Fruit fly (Drosophila melanogaster) whole organism, prepupa: ENCODE data around the gene Epp.
A peak's percentile ranks its signal among the peaks of the same experiment; 100 is the strongest.

Experiments used
- Blimp-1 ChIP-seq: fragments of 200-800 bp; sonication (Bioruptor generic); optimal IDR thresholded peaks from 3 replicates; lab custom pipeline; 2017; ENCODE audit warnings: missing biosample characterization, missing genetic modification characterization, mild to moderate bottlenecking, moderate library complexity, missing genetic modification reagents
- CG10631 ChIP-seq: fragments of 200-800 bp; sonication (Bioruptor generic); optimal IDR thresholded peaks from 2 replicates; lab custom pipeline; 2016; ENCODE audit warnings: missing biosample characterization, missing genetic modification characterization
- CG10669 ChIP-seq: fragments of 200-800 bp; sonication (Bioruptor generic); optimal IDR thresholded peaks from 3 replicates; lab custom pipeline; 2018; ENCODE audit warnings: missing biosample characterization, mild to moderate bottlenecking, missing genetic modification characterization, moderate library complexity
- CG11294 ChIP-seq: fragments of 200-800 bp; sonication (Bioruptor generic); IDR thresholded peaks from 2 replicates; pipeline ENCODE4 v1.3.6; 2022; ENCODE audit warnings: missing biosample characterization, missing genetic modification characterization
- CG15336 ChIP-seq: fragments of 200-800 bp; sonication (Bioruptor generic); IDR thresholded peaks from 2 replicates; pipeline ENCODE4 v1.3.6; 2022; ENCODE audit warnings: missing biosample characterization, missing genetic modification characterization
- CG16779 ChIP-seq: fragments of 200-800 bp; sonication (Bioruptor generic); optimal IDR thresholded peaks from 3 replicates; lab custom pipeline; 2017; ENCODE audit warnings: missing biosample characterization, mild to moderate bottlenecking, missing genetic modification characterization
- CG3032 ChIP-seq: fragments of 200-800 bp; optimal IDR thresholded peaks from 2 replicates; lab custom pipeline; 2019; ENCODE audit warnings: missing biosample characterization, mild to moderate bottlenecking, missing genetic modification characterization, moderate library complexity
- CG31627 ChIP-seq: fragments of 200-800 bp; sonication (Bioruptor generic); optimal IDR thresholded peaks from 3 replicates; lab custom pipeline; 2016; ENCODE audit warnings: missing biosample characterization, missing genetic modification characterization
- CG32006 ChIP-seq: fragments of 200-800 bp; sonication (Bioruptor generic); optimal IDR thresholded peaks from 3 replicates; lab custom pipeline; 2017; ENCODE audit warnings: missing biosample characterization, mild to moderate bottlenecking, missing genetic modification characterization
- CG3919 ChIP-seq: fragments of 200-800 bp; sonication (Bioruptor generic); optimal IDR thresholded peaks from 3 replicates; lab custom pipeline; 2016; ENCODE audit warnings: missing biosample characterization, missing genetic modification characterization
- CG4318 ChIP-seq: fragments of 200-800 bp; sonication (Bioruptor generic); optimal IDR thresholded peaks from 3 replicates; lab custom pipeline; 2017; ENCODE audit warnings: missing biosample characterization, mild to moderate bottlenecking, missing genetic modification characterization
- CG6163 ChIP-seq: fragments of 200-800 bp; sonication (Bioruptor generic); IDR thresholded peaks from 3 replicates; pipeline ENCODE4 v1.3.6; 2022; ENCODE audit warnings: missing biosample characterization, missing genetic modification characterization
- CG6276 ChIP-seq: fragments of 200-800 bp; sonication (Bioruptor generic); optimal IDR thresholded peaks from 2 replicates; lab custom pipeline; 2017; ENCODE audit warnings: missing biosample characterization, mild to moderate bottlenecking, missing genetic modification characterization
- CG6808 ChIP-seq: fragments of 200-800 bp; sonication (Bioruptor generic); optimal IDR thresholded peaks from 3 replicates; lab custom pipeline; 2017; ENCODE audit warnings: missing biosample characterization, missing genetic modification characterization, mild to moderate bottlenecking, moderate library complexity, missing genetic modification reagents
- CG7368 ChIP-seq: fragments of 200-800 bp; sonication (Bioruptor generic); optimal IDR thresholded peaks from 3 replicates; lab custom pipeline; 2016; ENCODE audit warnings: missing biosample characterization, missing genetic modification characterization
- CG8119 ChIP-seq: fragments of 200-800 bp; sonication (Bioruptor generic); IDR thresholded peaks from 3 replicates; pipeline ENCODE4 v1.3.6; 2022; ENCODE audit warnings: missing biosample characterization, missing genetic modification characterization
- CG8319 ChIP-seq: fragments of 200-800 bp; sonication (Bioruptor generic); optimal IDR thresholded peaks from 3 replicates; lab custom pipeline; 2016; ENCODE audit warnings: missing biosample characterization, missing genetic modification characterization
- CG8632 ChIP-seq: fragments of 200-800 bp; sonication (Bioruptor generic); optimal IDR thresholded peaks from 3 replicates; lab custom pipeline; 2016; ENCODE audit warnings: missing biosample characterization, missing genetic modification characterization
- CG9139 ChIP-seq: fragments of 200-800 bp; sonication (Bioruptor generic); optimal IDR thresholded peaks from 3 replicates; lab custom pipeline; 2017; ENCODE audit warnings: missing biosample characterization, mild to moderate bottlenecking, missing genetic modification characterization
- Eip75B ChIP-seq: fragments of 200-800 bp; sonication (Bioruptor generic); optimal IDR thresholded peaks from 3 replicates; lab custom pipeline; 2016; ENCODE audit warnings: missing biosample characterization, missing genetic modification characterization
- Eip78C ChIP-seq: fragments of 200-800 bp; sonication (Bioruptor generic); peaks from one replicate; lab custom pipeline; 2016; ENCODE audit warnings: missing biosample characterization, missing genetic modification characterization
- Eip93F ChIP-seq: fragments of 200-800 bp; sonication (Bioruptor generic); optimal IDR thresholded peaks from 2 replicates; lab custom pipeline; 2016; ENCODE audit warnings: missing biosample characterization, mild to moderate bottlenecking, missing genetic modification characterization
- Ets21C ChIP-seq: fragments of 200-800 bp; sonication (Bioruptor generic); optimal IDR thresholded peaks from 3 replicates; lab custom pipeline; 2016; ENCODE audit warnings: missing biosample characterization, missing genetic modification characterization
- Ets96B ChIP-seq: fragments of 200-800 bp; optimal IDR thresholded peaks from 2 replicates; lab custom pipeline; 2019; ENCODE audit warnings: missing biosample characterization, mild to moderate bottlenecking, missing genetic modification characterization, moderate library complexity
- Hr38 ChIP-seq: sonication (Bioruptor generic); optimal IDR thresholded peaks from 2 replicates; lab custom pipeline; 2016; ENCODE audit warnings: missing biosample characterization, missing genetic modification characterization
- Hr39 ChIP-seq: fragments of 200-800 bp; sonication (Bioruptor generic); optimal IDR thresholded peaks from 2 replicates; lab custom pipeline; 2016; ENCODE audit warnings: missing biosample characterization, missing genetic modification characterization
- Lpt ChIP-seq: fragments of 200-800 bp; sonication (Bioruptor generic); optimal IDR thresholded peaks from 3 replicates; lab custom pipeline; 2016; ENCODE audit warnings: missing biosample characterization, missing genetic modification characterization
- Met ChIP-seq: fragments of 200-800 bp; sonication (Bioruptor generic); optimal IDR thresholded peaks from 3 replicates; lab custom pipeline; 2016; ENCODE audit warnings: missing biosample characterization, missing genetic modification characterization
- OdsH ChIP-seq: fragments of 200-800 bp; sonication (Bioruptor generic); optimal IDR thresholded peaks from 3 replicates; lab custom pipeline; 2016; ENCODE audit warnings: missing biosample characterization, missing genetic modification characterization
- Smox ChIP-seq: fragments of 200-800 bp; sonication (Bioruptor generic); optimal IDR thresholded peaks from 3 replicates; lab custom pipeline; 2016; ENCODE audit warnings: missing biosample characterization, missing genetic modification characterization
- Sox102F ChIP-seq: fragments of 200-800 bp; sonication (Bioruptor generic); optimal IDR thresholded peaks from 2 replicates; lab custom pipeline; 2016; ENCODE audit warnings: missing biosample characterization, mild to moderate bottlenecking, missing genetic modification characterization
- Sox15 ChIP-seq: fragments of 200-800 bp; sonication (Bioruptor generic); optimal IDR thresholded peaks from 3 replicates; lab custom pipeline; 2016; ENCODE audit warnings: missing biosample characterization, missing genetic modification characterization
- achi ChIP-seq: fragments of 200-800 bp; sonication (Bioruptor generic); optimal IDR thresholded peaks from 3 replicates; lab custom pipeline; 2016; ENCODE audit warnings: missing biosample characterization, missing genetic modification characterization
- acj6 ChIP-seq: fragments of 200-800 bp; sonication (Bioruptor generic); optimal IDR thresholded peaks from 3 replicates; lab custom pipeline; 2016; ENCODE audit warnings: missing biosample characterization, missing genetic modification characterization
- cyc ChIP-seq: fragments of 200-800 bp; sonication (Bioruptor generic); optimal IDR thresholded peaks from 3 replicates; lab custom pipeline; 2016; ENCODE audit warnings: missing biosample characterization, missing genetic modification characterization
- dsx ChIP-seq: fragments of 200-800 bp; optimal IDR thresholded peaks from 3 replicates; lab custom pipeline; 2019; ENCODE audit warnings: missing biosample characterization, mild to moderate bottlenecking, missing genetic modification characterization, moderate library complexity; ENCODE audit not compliant: poor library complexity, severe bottlenecking
- eg ChIP-seq: fragments of 200-800 bp; sonication (Bioruptor generic); IDR thresholded peaks from 3 replicates; pipeline ENCODE4 v1.3.6; 2022; ENCODE audit warnings: missing biosample characterization, missing genetic modification characterization
- esn ChIP-seq: fragments of 200-800 bp; sonication (Bioruptor generic); optimal IDR thresholded peaks from 2 replicates; lab custom pipeline; 2016; ENCODE audit warnings: missing biosample characterization, mild to moderate bottlenecking, missing genetic modification characterization, moderate library complexity
- fd59A ChIP-seq: fragments of 200-800 bp; sonication (Bioruptor generic); optimal IDR thresholded peaks from 2 replicates; lab custom pipeline; 2017; ENCODE audit warnings: missing biosample characterization, mild to moderate bottlenecking, missing genetic modification characterization, missing genetic modification reagents
- fd85E ChIP-seq: fragments of 200-800 bp; sonication (Bioruptor generic); optimal IDR thresholded peaks from 3 replicates; lab custom pipeline; 2016; ENCODE audit warnings: missing biosample characterization, missing genetic modification characterization
- fkh ChIP-seq: fragments of 200-800 bp; sonication (Bioruptor generic); optimal IDR thresholded peaks from 3 replicates; lab custom pipeline; 2017; ENCODE audit warnings: missing biosample characterization, mild to moderate bottlenecking, missing genetic modification characterization, moderate library complexity
- net ChIP-seq: fragments of 200-800 bp; sonication (Bioruptor generic); optimal IDR thresholded peaks from 3 replicates; lab custom pipeline; 2016; ENCODE audit warnings: missing biosample characterization, missing genetic modification characterization
- pdm3 ChIP-seq: fragments of 200-800 bp; sonication (Bioruptor generic); optimal IDR thresholded peaks from 3 replicates; lab custom pipeline; 2016; ENCODE audit warnings: missing biosample characterization, missing genetic modification characterization
- spab ChIP-seq: fragments of 200-800 bp; sonication (Bioruptor generic); optimal IDR thresholded peaks from 2 replicates; lab custom pipeline; 2017; ENCODE audit warnings: missing biosample characterization, mild to moderate bottlenecking, missing genetic modification characterization, missing genetic modification reagents
- ss ChIP-seq, 2 experiments: fragments of 200-800 bp; sonication (Bioruptor generic); optimal IDR thresholded peaks; 2 replicates in 1 of 2; 3 replicates in 1 of 2; lab custom pipeline; 2017 to 2018; ENCODE audit warnings: mild to moderate bottlenecking in 2 of 2, missing biosample characterization in 2 of 2, missing genetic modification characterization in 2 of 2, moderate library complexity in 1 of 2
- topi ChIP-seq: fragments of 200-800 bp; sonication (Bioruptor generic); optimal IDR thresholded peaks from 3 replicates; lab custom pipeline; 2016; ENCODE audit warnings: missing biosample characterization, missing genetic modification characterization
- vri ChIP-seq: fragments of 200-800 bp; sonication (Bioruptor generic); optimal IDR thresholded peaks from 3 replicates; lab custom pipeline; 2016; ENCODE audit warnings: missing biosample characterization, mild to moderate bottlenecking, missing genetic modification characterization

Epp gene

DNA sequence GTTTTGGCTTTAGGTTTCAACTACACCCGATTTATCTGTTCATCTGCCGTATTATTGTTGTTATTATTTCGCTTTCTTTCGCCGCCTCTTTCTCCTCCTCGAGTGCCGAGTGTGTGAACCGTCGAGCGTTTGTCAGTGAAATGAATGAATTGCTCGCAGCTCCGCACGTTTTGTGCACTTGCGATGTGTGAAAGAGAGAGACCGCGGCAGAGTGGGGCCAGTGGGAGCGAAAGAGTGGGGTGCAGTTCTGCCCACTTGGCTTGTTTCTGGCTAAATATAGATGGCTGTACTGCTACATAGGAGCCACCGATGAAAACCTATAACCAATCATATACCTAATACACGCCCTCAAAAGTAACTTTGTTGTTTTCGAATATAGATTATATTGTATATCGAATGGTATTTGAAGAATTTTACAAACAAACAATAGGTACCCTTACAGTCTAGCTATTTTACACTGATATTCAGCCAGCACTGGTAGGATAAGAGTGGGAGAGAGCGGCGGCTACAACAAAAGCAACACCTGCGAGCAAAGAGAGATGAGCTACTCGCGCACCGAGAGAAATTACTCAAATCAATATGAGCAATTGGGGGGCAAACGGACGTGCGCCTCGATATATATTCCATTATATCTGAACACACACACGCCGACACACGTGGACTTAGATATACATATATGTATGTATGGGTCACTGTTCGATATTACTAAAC, 13.9 kb upstream of the Epp start (continued):
- TF ChIP-seq Sox102F = no peak
- TF ChIP-seq pdm3 = peak; percentile 4
- TF ChIP-seq fd59A (GFP tag; lab: Kevin White, UChicago) = no peak
- TF ChIP-seq CG6276 (GFP tag; lab: Kevin White, UChicago) = peak; percentile 41
- TF ChIP-seq fkh (GFP tag; lab: Kevin White, UChicago) = no peak
- TF ChIP-seq Lpt (GFP tag; lab: Kevin White, UChicago) = no peak
- TF ChIP-seq net (GFP tag; lab: Kevin White, UChicago) = peak; percentile 24
- TF ChIP-seq CG8632 (GFP tag; lab: Kevin White, UChicago) = no peak
- TF ChIP-seq spab = no peak
- peak; percentile 1 for TF ChIP-seq Smox (GFP tag; lab: Kevin White, UChicago)
- TF ChIP-seq CG31627 (GFP tag; lab: Kevin White, UChicago) = peak; percentile 20
- peak; percentile 56 for TF ChIP-seq Met (GFP tag; lab: Kevin White, UChicago)
- peak; percentile 32 for TF ChIP-seq esn (GFP tag; lab: Kevin White, UChicago)
- TF ChIP-seq CG7368 (GFP tag; lab: Kevin White, UChicago) = no peak
- no peak for TF ChIP-seq Ets96B (tag; lab: Kevin White, UChicago)
- TF ChIP-seq Ets21C (GFP tag; lab: Kevin White, UChicago) = peak; percentile 21
- no peak for TF ChIP-seq CG15336 (GFP tag; lab: Robert Waterston, UW)
- no peak for TF ChIP-seq dsx (GFP tag; lab: Kevin White, UChicago)
- no peak for TF ChIP-seq cyc

DNA sequence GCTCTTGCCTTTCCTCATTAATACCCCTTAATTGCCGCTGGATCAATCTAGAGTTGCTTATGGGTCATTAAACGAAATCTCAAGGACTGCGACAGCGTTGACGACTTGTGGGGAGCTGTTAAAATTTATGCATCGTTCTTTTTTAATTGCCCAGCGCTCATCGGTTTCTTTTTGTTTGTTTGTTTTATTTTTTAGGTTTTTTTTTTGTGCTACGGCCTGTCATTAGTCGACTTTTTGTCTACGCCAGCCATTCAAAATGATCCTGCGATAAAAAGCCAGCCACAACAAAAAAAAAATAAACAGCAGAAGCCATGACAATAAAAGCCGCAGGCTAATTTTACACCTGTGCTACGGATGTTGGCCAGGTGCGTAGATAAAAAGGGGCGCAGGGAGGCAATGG, 11.2 kb upstream of the Epp start:
- TF ChIP-seq CG7368 (GFP tag; lab: Kevin White, UChicago) (no peak), Eip78C (GFP tag; lab: Kevin White, UChicago) (peak; percentile 50), esn (GFP tag; lab: Kevin White, UChicago) (no peak), CG3919 (no peak), ss (GFP tag; optimal IDR thresholded peaks at IDR 0.05; lab: Kevin White, UChicago) (peak; percentile 76 to 84), net (GFP tag; lab: Kevin White, UChicago) (no peak), acj6 (GFP tag; lab: Kevin White, UChicago) (no peak), dsx (GFP tag; lab: Kevin White, UChicago) (peak; percentile 34), CG9139 (GFP tag; lab: Kevin White, UChicago) (peak; percentile 66), CG10669 (GFP tag; lab: Kevin White, UChicago) (peak; percentile 21), fd59A (GFP tag; lab: Kevin White, UChicago) (no peak), Blimp-1 (no peak), CG6276 (GFP tag; lab: Kevin White, UChicago) (no peak), CG6808 (peak; percentile 75), Met (GFP tag; lab: Kevin White, UChicago) (no peak), Ets21C (GFP tag; lab: Kevin White, UChicago) (no peak), fd85E (no peak), CG4318 (no peak), cyc (no peak), vri (no peak), Ets96B (tag; lab: Kevin White, UChicago) (no peak), achi (GFP tag; lab: Kevin White, UChicago) (no peak), Sox15 (no peak), CG10631 (GFP tag; lab: Kevin White, UChicago) (no peak), CG6163 (GFP tag; lab: Robert Waterston, UW) (peak; percentile 46; the same call in 2 of the 3 replicates), Eip93F (GFP tag; lab: Kevin White, UChicago) (no peak), CG3032 (tag; lab: Kevin White, UChicago) (no peak), topi (no peak), Hr39 (GFP tag; lab: Kevin White, UChicago) (no peak), eg (no peak), CG8319 (no peak), Eip75B (GFP tag; lab: Kevin White, UChicago) (no peak), CG11294 (no peak), Hr38 (GFP tag; lab: Kevin White, UChicago) (no peak), CG8632 (GFP tag; lab: Kevin White, UChicago) (no peak), CG16779 (tag; lab: Kevin White, UChicago) (no peak), OdsH (GFP tag; lab: Kevin White, UChicago) (no peak), CG32006 (GFP tag; lab: Kevin White, UChicago) (no peak), fkh (GFP tag; lab: Kevin White, UChicago) (no peak), CG8119 (GFP tag; lab: Robert Waterston, UW) (no peak)
